Worm (Caenorhabditis elegans): Measurements from ENCODE around the gene pho-7.
A peak's percentile ranks its signal among the peaks of the same experiment; 100 is the strongest.

pho-7 gene

ce11 chrX:10941255-10941654 is at the start of gene pho-7:
Gene pho-7 (minus strand): TSS chrX:10941355.
- TF ChIP-seq ztf-11 (tag; optimal IDR thresholded peaks at IDR 0.05) (no peak), aha-1 (tag) (peak; percentile 84), dmd-6 (GFP tag; IDR thresholded peaks at IDR 0.05) (no peak)

- TF ChIP-seq mdl-1 (tag; optimal IDR thresholded peaks at IDR 0.05) (no peak), hlh-11 (tag; optimal IDR thresholded peaks at IDR 0.05) (no peak), unc-62 (GFP tag; optimal IDR thresholded peaks at IDR 0.05 in 1 of 2) (peak in 1 of 2 experiments; percentile 94), unc-62 (tag; optimal IDR thresholded peaks at IDR 0.05) (no peak)
Measured at ce11 chrX:10990855-10991176, 49.7 kb upstream of the pho-7 start.

- TF ChIP-seq aha-1 (tag) (peak; percentile 74), daf-16 (GFP tag; optimal IDR thresholded peaks at IDR 0.05) (no peak), daf-16 (tag; optimal IDR thresholded peaks at IDR 0.05) (peak; percentile 88), ceh-32 (tag; optimal IDR thresholded peaks at IDR 0.05; ENCODE audit: poor library complexity) (no peak), Y75B8A.6 (GFP tag; IDR thresholded peaks at IDR 0.05) (no peak), mxl-2 (GFP tag; conservative IDR thresholded peaks at IDR 0.05) (no peak), zip-11 (GFP tag; IDR thresholded peaks at IDR 0.05) (no peak), tag-97 (GFP tag; IDR thresholded peaks at IDR 0.05) (0 out of 2 replicates have a peak, but pooled peaks have one; percentile 29), hlh-11 (tag; optimal IDR thresholded peaks at IDR 0.05) (peak; percentile 48), ztf-11 (tag; optimal IDR thresholded peaks at IDR 0.05) (no peak), ceh-28 (tag; optimal IDR thresholded peaks at IDR 0.05) (no peak), ZK337.2 (GFP tag; IDR thresholded peaks at IDR 0.05) (no peak), cey-2 (tag; optimal IDR thresholded peaks at IDR 0.05; ENCODE audit: borderline replicate concordance, insufficient read depth) (no peak), lsy-2 (tag; optimal IDR thresholded peaks at IDR 0.05) (no peak), ceh-62 (tag; optimal IDR thresholded peaks at IDR 0.05) (no peak), hmg-1.1 (GFP tag; IDR thresholded peaks at IDR 0.05) (peak; percentile 42; the same call in 1 of the 2 replicates), unc-62 (GFP tag; optimal IDR thresholded peaks at IDR 0.05 in 1 of 2) (no peak), unc-62 (tag; optimal IDR thresholded peaks at IDR 0.05) (no peak), set-16 (GFP tag; IDR thresholded peaks at IDR 0.05) (no peak), lim-7 (GFP tag; IDR thresholded peaks at IDR 0.05) (no peak), fos-1 (tag; optimal IDR thresholded peaks at IDR 0.05) (no peak), pqm-1 (tag; optimal IDR thresholded peaks at IDR 0.05) (no peak), nhr-28 (tag; optimal IDR thresholded peaks at IDR 0.05) (peak; percentile 7), R02D3.7 (tag; optimal IDR thresholded peaks at IDR 0.05) (no peak), lin-39 (tag; optimal IDR thresholded peaks at IDR 0.05) (no peak), mes-2 (tag; optimal IDR thresholded peaks at IDR 0.05; ENCODE audit: poor library complexity, severe bottlenecking) (no peak), zfp-2 (tag; optimal IDR thresholded peaks at IDR 0.05) (no peak), snpc-4 (tag; optimal IDR thresholded peaks at IDR 0.05) (no peak), php-3 (GFP tag; IDR thresholded peaks at IDR 0.05) (peak; percentile 68), Y105C5A.15 (GFP tag; IDR thresholded peaks at IDR 0.05) (no peak), skn-1 (tag; optimal IDR thresholded peaks at IDR 0.05) (no peak), dmd-8 (GFP tag; IDR thresholded peaks at IDR 0.05) (no peak), saeg-2 (GFP tag; IDR thresholded peaks at IDR 0.05) (0 out of 2 replicates have a peak, but pooled peaks have one; percentile 11), dve-1 (tag; optimal IDR thresholded peaks at IDR 0.05; ENCODE audit: insufficient read depth) (peak; percentile 29), nhr-76 (tag; optimal IDR thresholded peaks at IDR 0.05) (no peak), dmd-6 (GFP tag; IDR thresholded peaks at IDR 0.05) (peak; percentile 20; the same call in 1 of the 2 replicates), sdz-12 (GFP tag; optimal IDR thresholded peaks at IDR 0.05) (no peak), lin-15B (tag; optimal IDR thresholded peaks at IDR 0.05) (no peak), zip-2 (tag; optimal IDR thresholded peaks at IDR 0.05) (no peak)
Measured at ce11 chrX:10990159-10990854, 49.2 kb upstream of the pho-7 start.

Measured in whole organism, L4 larva.